Worm (Caenorhabditis elegans): Measurements from ENCODE around the gene F28B12.6.

The F28B12.6 gene

ce11 chrII:5907482-5907881, 33.2 kb upstream of the F28B12.6 start, which contains the start of gene vps-35 (continued):
- TF ChIP-seq rnt-1 (tag; optimal IDR thresholded peaks at IDR 0.05) (no peak), lir-3 (tag; optimal IDR thresholded peaks at IDR 0.05; ENCODE audit: poor library complexity) (no peak), elt-3 (tag; optimal IDR thresholded peaks at IDR 0.05) (no peak), hlh-17 (GFP tag; optimal IDR thresholded peaks at IDR 0.05; ENCODE audit: borderline replicate concordance) (no peak), mab-9 (GFP tag; IDR thresholded peaks at IDR 0.05) (no peak), hpl-2 (GFP tag; optimal IDR thresholded peaks at IDR 0.05) (no peak), nhr-84 (tag; optimal IDR thresholded peaks at IDR 0.05) (no peak), C34B4.2 (tag; optimal IDR thresholded peaks at IDR 0.05) (no peak), mef-2 (tag; optimal IDR thresholded peaks at IDR 0.05) (no peak), pax-3 (tag; optimal IDR thresholded peaks at IDR 0.05) (no peak), irx-1 (tag; optimal IDR thresholded peaks at IDR 0.05) (no peak), unc-86 (tag; optimal IDR thresholded peaks at IDR 0.05) (no peak), dsc-1 (tag; optimal IDR thresholded peaks at IDR 0.05) (no peak)

ce11 chrII:5911274-5911673, 29.4 kb upstream of the F28B12.6 start, which contains the start of gene cgt-3:
cgt-3 (plus strand) TSS chrII:5911324.
- no peak for TF ChIP-seq egl-13 (tag; optimal IDR thresholded peaks at IDR 0.05)
- TF ChIP-seq nhr-20 (tag; optimal IDR thresholded peaks at IDR 0.05), result peak; percentile 4

- TF ChIP-seq hpl-2 (GFP tag; optimal IDR thresholded peaks at IDR 0.05) (peak; percentile 8), swsn-7 (tag; optimal IDR thresholded peaks at IDR 0.05) (no peak), elt-2 (tag; optimal IDR thresholded peaks at IDR 0.05) (peak; percentile 71), pax-3 (tag; optimal IDR thresholded peaks at IDR 0.05) (no peak), ceh-82 (tag; optimal IDR thresholded peaks at IDR 0.05) (no peak), lin-14 (GFP tag; optimal IDR thresholded peaks at IDR 0.05) (peak; percentile 19), nhr-77 (tag; optimal IDR thresholded peaks at IDR 0.05) (peak; percentile 54), lin-35 (GFP tag; optimal IDR thresholded peaks at IDR 0.05) (peak in 1 of 2 experiments; percentile 36), pqm-1 (tag; optimal IDR thresholded peaks at IDR 0.05) (peak; percentile 91), lsy-2 (tag; optimal IDR thresholded peaks at IDR 0.05) (peak in 1 of 2 experiments; percentile 19), mep-1 (tag; optimal IDR thresholded peaks at IDR 0.05) (peak; percentile 11), jun-1 (tag; optimal IDR thresholded peaks at IDR 0.05) (peak; percentile 7)
These were observed 28.6 kb upstream of the F28B12.6 start for ce11 chrII:5911939-5912523.

- TF ChIP-seq lin-39 (tag; optimal IDR thresholded peaks at IDR 0.05) (no peak), elt-2 (tag; optimal IDR thresholded peaks at IDR 0.05) (peak; percentile 65), hpl-2 (GFP tag; optimal IDR thresholded peaks at IDR 0.05) (no peak)
These were observed 26.8 kb upstream of the F28B12.6 start for ce11 chrII:5913897-5914296.

ce11 chrII:5917010-5917472, 23.6 kb upstream of the F28B12.6 start, which contains the start of gene frh-1:
frh-1 (plus strand) TSS chrII:5917422.
- TF ChIP-seq snpc-4 (tag; optimal IDR thresholded peaks at IDR 0.05), result no peak
- no peak for TF ChIP-seq fkh-10 (GFP tag; optimal IDR thresholded peaks at IDR 0.05)
- no peak for TF ChIP-seq pax-3 (tag; optimal IDR thresholded peaks at IDR 0.05)
- TF ChIP-seq elt-3 (tag; optimal IDR thresholded peaks at IDR 0.05), result no peak

- TF ChIP-seq fkh-4 (tag; optimal IDR thresholded peaks at IDR 0.05; ENCODE audit: borderline replicate concordance), result no peak
- TF ChIP-seq nhr-71 (tag; optimal IDR thresholded peaks at IDR 0.05), result peak; percentile 65
- TF ChIP-seq unc-30 (tag; optimal IDR thresholded peaks at IDR 0.05), result no peak
- TF ChIP-seq nhr-20 (tag; optimal IDR thresholded peaks at IDR 0.05), result peak; percentile 61
- peak; percentile 34 for TF ChIP-seq irx-1 (tag; optimal IDR thresholded peaks at IDR 0.05)
- TF ChIP-seq ama-1 (optimal IDR thresholded peaks at IDR 0.05), result no peak
- TF ChIP-seq lin-35 (GFP tag; optimal IDR thresholded peaks at IDR 0.05), result peak; percentile 27 to 57
- TF ChIP-seq efl-1 (optimal IDR thresholded peaks at IDR 0.05), result peak; percentile 47 to 58
- peak; percentile 48 to 92 for TF ChIP-seq efl-1 (GFP tag; optimal IDR thresholded peaks at IDR 0.05 in 1 of 2)
- no peak for TF ChIP-seq alr-1 (tag; optimal IDR thresholded peaks at IDR 0.05; ENCODE audit: borderline replicate concordance)
- no peak for TF ChIP-seq mdl-1 (tag; optimal IDR thresholded peaks at IDR 0.05)
- peak; percentile 31 for TF ChIP-seq skn-1 (tag; optimal IDR thresholded peaks at IDR 0.05)
- peak; percentile 44 for TF ChIP-seq rnt-1 (tag; optimal IDR thresholded peaks at IDR 0.05)
- no peak for TF ChIP-seq C04F5.9 (tag; optimal IDR thresholded peaks at IDR 0.05)
- TF ChIP-seq nhr-47 (tag; optimal IDR thresholded peaks at IDR 0.05), result peak; percentile 56
- TF ChIP-seq unc-130 (tag; optimal IDR thresholded peaks at IDR 0.05), result no peak
- TF ChIP-seq lir-3 (tag; optimal IDR thresholded peaks at IDR 0.05; ENCODE audit: poor library complexity), result peak; percentile 38
- peak; percentile 12 for TF ChIP-seq egl-13 (tag; optimal IDR thresholded peaks at IDR 0.05)
- peak; percentile 72 for TF ChIP-seq nhr-85 (tag)
These were observed 22.4 kb upstream of the F28B12.6 start, which contains the start of gene ptp-2 for ce11 chrII:5918149-5918697. ptp-2 (plus strand) TSS chrII:5918647.
